Comparison of ENCODE assay signal across 3 fruit fly cellular contexts in the genomic region with DNA sequence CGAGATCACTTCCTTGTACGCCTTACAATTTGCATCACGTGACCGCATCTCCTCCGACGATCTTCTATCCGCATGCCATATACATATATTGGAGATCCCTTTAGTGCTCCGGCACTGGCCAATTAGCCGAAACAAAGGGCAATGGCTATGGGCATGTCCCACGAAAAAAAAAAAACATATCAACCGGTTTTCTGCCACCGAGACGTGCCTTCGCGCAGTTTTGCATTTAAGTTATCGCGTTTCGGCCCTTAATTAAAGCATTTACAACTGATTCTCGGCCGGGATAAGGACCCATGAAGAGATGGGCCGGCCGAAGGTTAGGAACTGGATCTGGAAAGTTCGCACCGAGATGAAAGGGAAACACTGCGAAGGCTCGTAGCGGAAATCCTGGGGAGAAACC.
TF ChIP-seq lines count a peak whose summit lies in the region.

No protein-coding gene starts in this region.

TF ChIP-seq in whole organism, 6 proteins besides CTCF, POLR2A, EP300 and RAD21:
- TF ChIP-seq psq (optimal IDR thresholded peaks at IDR 0.05; lab: Kevin White, UChicago) (no peak), EcR (GFP tag; optimal IDR thresholded peaks at IDR 0.05; lab: Kevin White, UChicago) (no peak), pan (optimal IDR thresholded peaks at IDR 0.05; lab: Kevin White, UChicago) (no peak), CG8478 (optimal IDR thresholded peaks at IDR 0.05; lab: Kevin White, UChicago) (no peak), Dll (optimal IDR thresholded peaks at IDR 0.05; lab: Kevin White, UChicago) (peak; percentile 13), usp (GFP tag; optimal IDR thresholded peaks at IDR 0.05; lab: Kevin White, UChicago) (no peak)

TF ChIP-seq in whole organism, prepupa, 60 proteins besides CTCF, POLR2A, EP300 and RAD21:
- TF ChIP-seq vri (GFP tag; optimal IDR thresholded peaks at IDR 0.05; lab: Kevin White, UChicago): no peak
- TF ChIP-seq salr (GFP tag; optimal IDR thresholded peaks at IDR 0.05; lab: Kevin White, UChicago): no peak
- peak in 1 of 2 experiments; percentile 78 for TF ChIP-seq ss (GFP tag; optimal IDR thresholded peaks at IDR 0.05; lab: Kevin White, UChicago)
- TF ChIP-seq Met (GFP tag; optimal IDR thresholded peaks at IDR 0.05; lab: Kevin White, UChicago): no peak
- TF ChIP-seq topi (GFP tag; optimal IDR thresholded peaks at IDR 0.05; lab: Kevin White, UChicago): no peak
- peak; percentile 71 for TF ChIP-seq Blimp-1 (GFP tag; optimal IDR thresholded peaks at IDR 0.05; lab: Kevin White, UChicago)
- no peak for TF ChIP-seq fd85E (GFP tag; optimal IDR thresholded peaks at IDR 0.05; lab: Kevin White, UChicago)
- TF ChIP-seq pdm3 (GFP tag; optimal IDR thresholded peaks at IDR 0.05; lab: Kevin White, UChicago): no peak
- TF ChIP-seq Ets96B (tag; optimal IDR thresholded peaks at IDR 0.05; lab: Kevin White, UChicago): no peak
- no peak for TF ChIP-seq CG32006 (GFP tag; optimal IDR thresholded peaks at IDR 0.05; lab: Kevin White, UChicago)
- TF ChIP-seq CG6808 (GFP tag; optimal IDR thresholded peaks at IDR 0.05; lab: Kevin White, UChicago): peak; percentile 13
- TF ChIP-seq eg (GFP tag; IDR thresholded peaks at IDR 0.05; lab: Robert Waterston, UW): no peak
- TF ChIP-seq Sox15 (GFP tag; optimal IDR thresholded peaks at IDR 0.05; lab: Kevin White, UChicago): no peak
- no peak for TF ChIP-seq acj6 (GFP tag; optimal IDR thresholded peaks at IDR 0.05; lab: Kevin White, UChicago)
- no peak for TF ChIP-seq fd59A (GFP tag; optimal IDR thresholded peaks at IDR 0.05; lab: Kevin White, UChicago)
- no peak for TF ChIP-seq lz (GFP tag; optimal IDR thresholded peaks at IDR 0.05; lab: Kevin White, UChicago)
- no peak for TF ChIP-seq CG4318 (GFP tag; optimal IDR thresholded peaks at IDR 0.05; lab: Kevin White, UChicago)
- peak; percentile 11 for TF ChIP-seq svp (GFP tag; lab: Kevin White, UChicago)
- no peak for TF ChIP-seq dsx (GFP tag; optimal IDR thresholded peaks at IDR 0.05; lab: Kevin White, UChicago; ENCODE audit: poor library complexity, severe bottlenecking)
- no peak for TF ChIP-seq CG9139 (GFP tag; optimal IDR thresholded peaks at IDR 0.05; lab: Kevin White, UChicago)
- no peak for TF ChIP-seq esn (GFP tag; optimal IDR thresholded peaks at IDR 0.05; lab: Kevin White, UChicago)
- TF ChIP-seq Lpt (GFP tag; optimal IDR thresholded peaks at IDR 0.05; lab: Kevin White, UChicago): no peak
- no peak for TF ChIP-seq dac (GFP tag; optimal IDR thresholded peaks at IDR 0.05; lab: Kevin White, UChicago)

TF ChIP-seq in whole organism, pupa, 21 proteins besides CTCF, POLR2A, EP300 and RAD21:
- TF ChIP-seq CG13204 (GFP tag; optimal IDR thresholded peaks at IDR 0.05; lab: Kevin White, UChicago) (no peak), CG4496 (GFP tag; IDR thresholded peaks at IDR 0.05; lab: Robert Waterston, UW) (0 out of 3 replicates have a peak, but pooled peaks have one; percentile 37), CG34367 (tag; optimal IDR thresholded peaks at IDR 0.05; lab: Kevin White, UChicago) (no peak), rn (GFP tag; IDR thresholded peaks at IDR 0.05; lab: Robert Waterston, UW) (no peak), Ets98B (GFP tag; IDR thresholded peaks at IDR 0.05; lab: Robert Waterston, UW) (no peak), EcR (GFP tag; optimal IDR thresholded peaks at IDR 0.05; lab: Kevin White, UChicago) (peak; percentile 78)
